Worm (Caenorhabditis elegans) whole organism, L4 larva: ENCODE data around the gene rab-18.
"Not testable (repeated sequence)": the region's sequence is repeated elsewhere in the genome, so short reads cannot be mapped to it uniquely, and the experiment has no call there.

Experiments used
- ZK546.5 ChIP-seq, 2 experiments: sonication (generic microtip); optimal IDR thresholded peaks; 2 replicates each; lab custom pipeline; 2017; ENCODE audit warnings: missing biosample characterization in 2 of 2, missing genetic modification characterization in 2 of 2
- ama-1 ChIP-seq: fragments of 150-350 bp; optimal IDR thresholded peaks from 2 replicates; lab custom pipeline; 2014; ENCODE audit warnings: inconsistent platforms, mixed read lengths
- ceh-28 ChIP-seq: fragments of 150-350 bp; optimal IDR thresholded peaks from 2 replicates; lab custom pipeline; 2014; ENCODE audit warnings: missing biosample characterization, missing genetic modification reagents, missing genetic modification characterization
- fkh-10 ChIP-seq: fragments of 150-350 bp; optimal IDR thresholded peaks from 2 replicates; lab custom pipeline; 2014; ENCODE audit warnings: missing biosample characterization, missing genetic modification reagents, missing genetic modification characterization
- lin-13 ChIP-seq: fragments of 150-350 bp; optimal IDR thresholded peaks from 2 replicates; lab custom pipeline; 2014; ENCODE audit warnings: missing biosample characterization, missing genetic modification reagents, missing genetic modification characterization
- lin-15B ChIP-seq: fragments of 150-350 bp; sonication (generic microtip); optimal IDR thresholded peaks from 3 replicates; lab custom pipeline; 2014; ENCODE audit warnings: missing biosample characterization, missing genetic modification characterization
- lsy-2 ChIP-seq, 2 experiments: fragments of 150-350 bp in 1 of 2; sonication (generic microtip) in 1 of 2; optimal IDR thresholded peaks; 2 replicates each; lab custom pipeline; 2014 to 2017; ENCODE audit warnings: missing biosample characterization in 2 of 2, missing genetic modification characterization in 2 of 2
- nhr-237 ChIP-seq: sonication (generic microtip); optimal IDR thresholded peaks from 2 replicates; lab custom pipeline; 2017; ENCODE audit warnings: missing biosample characterization, missing genetic modification characterization
- nhr-25 ChIP-seq: sonication (generic microtip); optimal IDR thresholded peaks from 2 replicates; lab custom pipeline; 2017; ENCODE audit warnings: missing genetic modification characterization, mild to moderate bottlenecking, missing compliant biosample characterization, antibody characterized with exemption, moderate library complexity, borderline replicate concordance; ENCODE audit not compliant: insufficient read depth
- nhr-77 ChIP-seq: fragments of 150-350 bp; optimal IDR thresholded peaks from 2 replicates; lab custom pipeline; 2014; ENCODE audit warnings: missing biosample characterization, missing genetic modification characterization
- pha-4 ChIP-seq, 2 experiments: fragments of 150-350 bp in 1 of 2; fragments of 200-800 bp in 1 of 2; sonication (Bioruptor generic) in 1 of 2; IDR thresholded peaks in 1 of 2; optimal IDR thresholded peaks in 1 of 2; 2 replicates each; pipeline versions ENCODE4 v1.3.6 to Lab custom; 2014 to 2022; ENCODE audit warnings: missing genetic modification characterization in 2 of 2, missing genetic modification reagents in 2 of 2, missing biosample characterization in 1 of 2, missing compliant biosample characterization in 1 of 2
- saeg-2 ChIP-seq: fragments of 200-800 bp; sonication (Bioruptor generic); IDR thresholded peaks from 2 replicates; pipeline ENCODE4 v1.3.6; 2022; ENCODE audit warnings: missing genetic modification reagents, missing genetic modification characterization, missing compliant biosample characterization
- zfp-2 ChIP-seq: sonication (generic microtip); optimal IDR thresholded peaks from 2 replicates; lab custom pipeline; 2016; ENCODE audit warnings: mild to moderate bottlenecking, missing genetic modification characterization, missing compliant biosample characterization
- ztf-11 ChIP-seq: fragments of 150-350 bp; optimal IDR thresholded peaks from 2 replicates; lab custom pipeline; 2014; ENCODE audit warnings: missing biosample characterization, missing genetic modification characterization

- not testable (repeated sequence) for TF ChIP-seq ZK546.5 (tag; optimal IDR thresholded peaks at IDR 0.05; lab: Kevin White, UChicago); pha-4 (GFP tag; IDR thresholded peaks at IDR 0.05; lab: Robert Waterston, UW); pha-4 (tag; optimal IDR thresholded peaks at IDR 0.05; lab: Kevin White, UChicago); ceh-28; lsy-2 (tag; optimal IDR thresholded peaks at IDR 0.05; lab: Kevin White, UChicago); lin-15B (tag; lab: Kevin White, UChicago); zfp-2; lin-13 (GFP tag; lab: Kevin White, UChicago); nhr-77 (tag; lab: Kevin White, UChicago); ztf-11 (tag; lab: Kevin White, UChicago); ama-1 (lab: Kevin White, UChicago); nhr-237 (tag; lab: Kevin White, UChicago); fkh-10; saeg-2 (GFP tag; lab: Robert Waterston, UW); nhr-25 (tag; lab: Kevin White, UChicago)
These were observed 4.2 kb downstream of the rab-18 start, which contains the start of gene uaf-1 for ce11 chrIII:1076383-1076782.
